Worm (Caenorhabditis elegans): ENCODE measurements around the gene unc-2.

The unc-2 gene

DNA sequence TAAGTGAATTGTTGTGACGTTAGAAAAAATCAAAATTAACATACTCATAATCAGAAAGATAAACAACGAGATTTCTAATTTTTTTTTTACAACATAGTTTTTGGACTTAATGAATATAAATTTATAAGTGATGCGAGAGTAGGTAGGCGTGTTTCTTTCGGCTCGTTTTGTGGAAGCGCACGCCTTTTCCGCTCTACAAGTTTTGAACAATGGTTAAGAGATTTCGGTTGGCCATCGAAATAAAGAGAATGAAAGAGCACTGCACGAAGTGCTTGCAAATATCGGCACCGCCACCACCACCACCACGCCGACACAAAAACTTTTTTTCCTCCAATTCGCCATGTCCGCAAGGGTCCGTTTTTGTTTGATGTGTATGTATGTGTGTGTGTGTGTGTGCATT lies 14.4 kb downstream of the unc-2 start:
- TF ChIP-seq chd-7 (tag; optimal IDR thresholded peaks at IDR 0.05) (no peak), attf-6 (GFP tag; IDR thresholded peaks at IDR 0.05) (no peak), F22D6.2 (tag; optimal IDR thresholded peaks at IDR 0.05) (no peak), nhr-179 (tag; optimal IDR thresholded peaks at IDR 0.05) (no peak), mcd-1 (GFP tag; IDR thresholded peaks at IDR 0.05) (no peak), cebp-2 (GFP tag; IDR thresholded peaks at IDR 0.05) (no peak), B0336.3 (GFP tag; IDR thresholded peaks at IDR 0.05) (no peak), T07F8.4 (tag; optimal IDR thresholded peaks at IDR 0.05) (no peak), egrh-3 (GFP tag; IDR thresholded peaks at IDR 0.05) (no peak), rec-8 (tag; optimal IDR thresholded peaks at IDR 0.05) (no peak), ztf-3 (GFP tag; optimal IDR thresholded peaks at IDR 0.05) (no peak), ekl-4 (GFP tag; IDR thresholded peaks at IDR 0.05) (no peak), pha-4 (tag; optimal IDR thresholded peaks at IDR 0.05) (no peak)

- TF ChIP-seq ceh-91 (GFP tag; IDR thresholded peaks at IDR 0.05) = no peak
- no peak for TF ChIP-seq B0019.2 (GFP tag; conservative IDR thresholded peaks at IDR 0.05)
- no peak for TF ChIP-seq D2030.7 (GFP tag; IDR thresholded peaks at IDR 0.05)
- no peak for TF ChIP-seq die-1 (tag; optimal IDR thresholded peaks at IDR 0.05)
- peak; percentile 24; the same call in 1 of the 2 replicates for TF ChIP-seq mcd-1 (GFP tag; IDR thresholded peaks at IDR 0.05)
- TF ChIP-seq B0261.1 (tag; optimal IDR thresholded peaks at IDR 0.05) = no peak
- no peak for TF ChIP-seq C06A6.2 (GFP tag; conservative IDR thresholded peaks at IDR 0.05)
- TF ChIP-seq lin-26 (GFP tag; IDR thresholded peaks at IDR 0.05) = 0 out of 2 replicates have a peak, but pooled peaks have one; percentile 51
- 0 out of 2 replicates have a peak, but pooled peaks have one; percentile 20 for TF ChIP-seq C17E4.6 (GFP tag; IDR thresholded peaks at IDR 0.05)
- TF ChIP-seq nhr-120 (GFP tag; IDR thresholded peaks at IDR 0.05) = no peak
- TF ChIP-seq Y56A3A.18 (GFP tag; IDR thresholded peaks at IDR 0.05) = no peak
- peak; percentile 56 for TF ChIP-seq F10E7.11 (tag; optimal IDR thresholded peaks at IDR 0.05)
- peak; percentile 95 for TF ChIP-seq egrh-3 (GFP tag; IDR thresholded peaks at IDR 0.05)
Measured at ce11 chrX:2731416-2731815, 31.9 kb downstream of the unc-2 start.

DNA sequence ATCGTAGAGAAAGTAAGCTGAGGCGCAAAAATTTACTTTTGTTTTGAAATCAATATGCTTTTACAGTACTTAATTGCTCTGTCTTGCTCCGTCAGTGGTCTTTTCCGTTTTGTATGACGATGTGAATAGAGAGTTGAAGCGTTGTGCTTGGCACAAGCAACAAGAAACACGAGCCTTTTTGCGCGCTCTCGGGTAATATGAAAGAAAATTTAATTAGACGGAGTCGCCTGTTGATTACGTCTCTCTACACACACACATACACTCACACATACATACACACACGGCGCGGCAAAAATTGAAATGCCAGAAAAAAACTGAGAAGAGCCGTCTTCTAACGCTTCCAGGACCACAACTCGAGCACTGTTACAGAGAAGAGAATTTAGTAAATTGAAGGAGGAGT lies 33.5 kb downstream of the unc-2 start:
- no peak for TF ChIP-seq hmg-20 (GFP tag; IDR thresholded peaks at IDR 0.05)
- TF ChIP-seq nfya-2 (GFP tag; IDR thresholded peaks at IDR 0.05) = no peak
- no peak for TF ChIP-seq F33H1.4 (GFP tag; IDR thresholded peaks at IDR 0.05)
- TF ChIP-seq tlf-1 (GFP tag; optimal IDR thresholded peaks at IDR 0.05) = no peak
- TF ChIP-seq rec-8 (tag; optimal IDR thresholded peaks at IDR 0.05) = no peak
- no peak for TF ChIP-seq ceh-27 (GFP tag; optimal IDR thresholded peaks at IDR 0.05)
- TF ChIP-seq K12H6.12 (tag; optimal IDR thresholded peaks at IDR 0.05) = no peak
- TF ChIP-seq snpc-4 (GFP tag; optimal IDR thresholded peaks at IDR 0.05) = no peak
- no peak for TF ChIP-seq snpc-4 (tag; optimal IDR thresholded peaks at IDR 0.05)
- no peak for TF ChIP-seq egl-18 (GFP tag; IDR thresholded peaks at IDR 0.05)
- no peak for TF ChIP-seq snpc-3.4 (tag; optimal IDR thresholded peaks at IDR 0.05)
- no peak for TF ChIP-seq K11D2.4 (GFP tag; IDR thresholded peaks at IDR 0.05)
- no peak for TF ChIP-seq sptf-2 (GFP tag; optimal IDR thresholded peaks at IDR 0.05)
- no peak for TF ChIP-seq ets-4 (GFP tag; optimal IDR thresholded peaks at IDR 0.05)
